Worm (Caenorhabditis elegans) whole organism, mixed stage, embryonic: ENCODE data around the gene rpn-12.

Experiments used
- bed-3 ChIP-seq: fragments of 200-800 bp; sonication (Bioruptor generic); optimal IDR thresholded peaks from 3 replicates; lab custom pipeline; 2018; ENCODE audit warnings: mild to moderate bottlenecking, missing genetic modification characterization, moderate library complexity, missing compliant biosample characterization
- elt-1 ChIP-seq: sonication (generic microtip); optimal IDR thresholded peaks from 2 replicates; lab custom pipeline; 2017; ENCODE audit warnings: missing genetic modification characterization, mild to moderate bottlenecking, missing compliant biosample characterization, antibody characterized with exemption, moderate library complexity, borderline replicate concordance; ENCODE audit not compliant: insufficient read depth
- lin-13 ChIP-seq: fragments of 150-350 bp; optimal IDR thresholded peaks from 2 replicates; lab custom pipeline; 2014; ENCODE audit warnings: missing biosample characterization, missing genetic modification characterization
- lsy-2 ChIP-seq: fragments of 150-350 bp; optimal IDR thresholded peaks from 2 replicates; lab custom pipeline; 2014; ENCODE audit warnings: missing biosample characterization, missing genetic modification characterization
- mep-1 ChIP-seq: fragments of 150-350 bp; optimal IDR thresholded peaks from 2 replicates; lab custom pipeline; 2017; ENCODE audit warnings: missing biosample characterization, missing genetic modification reagents, missing genetic modification characterization, inconsistent platforms
- nhr-12 ChIP-seq: fragments of 150-350 bp; optimal IDR thresholded peaks from 2 replicates; lab custom pipeline; 2014; ENCODE audit warnings: missing biosample characterization, missing genetic modification characterization
- nhr-237 ChIP-seq: fragments of 150-350 bp; optimal IDR thresholded peaks from 2 replicates; lab custom pipeline; 2014; ENCODE audit warnings: missing biosample characterization, missing genetic modification characterization
- nhr-28 ChIP-seq: fragments of 150-350 bp; optimal IDR thresholded peaks from 2 replicates; lab custom pipeline; 2014; ENCODE audit warnings: missing biosample characterization, missing genetic modification characterization
- nhr-76 ChIP-seq: sonication (generic microtip); optimal IDR thresholded peaks from 2 replicates; lab custom pipeline; 2017; ENCODE audit warnings: missing biosample characterization, missing genetic modification characterization
- snpc-4 ChIP-seq: fragments of 150-350 bp; optimal IDR thresholded peaks from 2 replicates; lab custom pipeline; 2014; ENCODE audit warnings: missing biosample characterization, missing genetic modification characterization
- unc-120 ChIP-seq: sonication (generic microtip); optimal IDR thresholded peaks from 2 replicates; lab custom pipeline; 2017; ENCODE audit warnings: missing genetic modification characterization, missing compliant biosample characterization; ENCODE audit not compliant: poor library complexity, severe bottlenecking
- unc-39 ChIP-seq: fragments of 150-350 bp; optimal IDR thresholded peaks from 2 replicates; lab custom pipeline; 2014; ENCODE audit warnings: missing biosample characterization, missing genetic modification characterization
- unc-62 ChIP-seq: fragments of 150-350 bp; optimal IDR thresholded peaks from 2 replicates; lab custom pipeline; 2014; ENCODE audit warnings: missing biosample characterization, missing genetic modification reagents, missing genetic modification characterization
- ztf-11 ChIP-seq: fragments of 150-350 bp; optimal IDR thresholded peaks from 2 replicates; lab custom pipeline; 2014; ENCODE audit warnings: missing biosample characterization, missing genetic modification characterization

DNA sequence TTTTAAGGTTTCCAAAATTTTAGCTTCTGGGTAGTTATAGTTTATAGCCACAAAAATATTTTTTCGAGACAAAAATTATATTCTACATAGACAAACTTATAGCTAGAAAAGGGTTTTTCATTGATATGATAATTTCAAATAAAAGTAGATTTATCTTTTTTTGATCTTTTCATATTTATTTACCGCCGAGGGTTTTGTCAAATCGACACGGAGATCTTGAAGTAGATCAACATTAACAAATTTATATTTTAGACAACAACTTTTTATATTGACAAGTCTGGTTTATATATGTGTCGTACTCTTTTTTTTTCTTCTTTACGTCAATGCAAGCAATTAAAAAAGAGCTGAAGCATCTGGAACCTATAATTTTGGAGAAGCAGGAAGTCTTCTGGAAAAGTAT is 5.9 kb downstream of the rpn-12 start:
- TF ChIP-seq unc-39 (no peak), lin-13 (tag; lab: Kevin White, UChicago) (no peak), nhr-237 (tag; lab: Kevin White, UChicago) (no peak), snpc-4 (tag; lab: Kevin White, UChicago) (no peak), ztf-11 (no peak), lsy-2 (no peak), nhr-76 (tag; lab: Kevin White, UChicago) (no peak), unc-62 (GFP tag; lab: Kevin White, UChicago) (no peak), unc-120 (no peak), mep-1 (tag; lab: Kevin White, UChicago) (no peak), elt-1 (tag; lab: Kevin White, UChicago) (no peak), nhr-28 (tag; lab: Kevin White, UChicago) (no peak), nhr-12 (tag; lab: Kevin White, UChicago) (no peak), bed-3 (GFP tag; lab: Kevin White, UChicago) (no peak)
